Fruit fly (Drosophila melanogaster): ENCODE results near the gene CG8565.
A peak's percentile ranks its signal among the peaks of the same experiment; 100 is the strongest.

CG8565 gene

DNA sequence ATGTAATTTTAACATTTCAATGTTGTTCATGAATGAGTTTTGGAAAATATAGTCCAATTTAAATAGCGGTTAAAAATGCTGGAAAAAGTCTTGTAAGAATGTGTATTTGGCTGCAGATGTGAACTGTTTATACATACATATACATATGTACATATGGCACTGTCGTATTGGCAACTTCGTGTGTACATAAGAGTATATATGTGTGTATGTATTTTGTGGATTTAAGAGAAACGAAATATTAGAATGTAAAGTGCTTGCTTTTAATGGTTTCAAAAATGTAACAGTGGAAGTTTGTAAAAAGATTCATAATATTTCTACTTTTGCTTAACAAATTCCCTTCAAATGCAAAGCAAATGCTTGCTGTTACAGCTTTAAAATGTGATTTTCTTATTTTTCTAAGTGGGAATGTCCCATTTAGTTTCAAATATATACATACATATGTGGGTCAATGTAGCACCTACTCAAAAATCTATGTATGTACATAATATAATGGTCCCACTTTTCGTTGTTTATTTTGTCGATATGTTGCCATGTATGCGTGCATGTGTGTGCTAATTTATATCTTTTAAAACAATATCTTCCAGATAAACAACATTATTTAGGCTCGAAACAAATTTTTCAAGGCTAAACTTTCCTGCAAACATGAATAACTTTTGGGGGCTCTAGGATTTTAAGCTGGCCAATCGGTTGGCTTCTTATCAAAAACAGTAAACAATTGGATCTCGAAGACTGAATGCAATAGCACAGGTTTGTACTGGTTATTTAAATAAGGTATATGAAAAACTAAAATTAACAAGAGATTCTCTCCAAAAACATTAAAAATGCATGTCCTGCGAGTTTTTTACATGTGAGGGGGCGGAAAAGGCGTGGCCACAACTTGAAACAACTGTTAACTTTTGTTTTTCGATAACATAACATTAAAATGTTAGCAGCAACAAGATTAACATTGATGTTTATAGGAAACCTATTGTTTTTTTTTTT lies 33.4 kb downstream of the CG8565 start (continued):
- no peak for TF ChIP-seq pan (optimal IDR thresholded peaks at IDR 0.05)
- peak in 1 of 2 experiments; percentile 23 for TF ChIP-seq pan (GFP tag; optimal IDR thresholded peaks at IDR 0.05 in 1 of 2, IDR thresholded peaks at IDR 0.05 in 1 of 2)
- TF ChIP-seq Dip2 (GFP tag; IDR thresholded peaks at IDR 0.05) = no peak
- TF ChIP-seq CG17829 (tag; optimal IDR thresholded peaks at IDR 0.05) = no peak
- TF ChIP-seq Sry-δ (GFP tag; optimal IDR thresholded peaks at IDR 0.05) = peak; percentile 25
- peak; percentile 82; the same call in 2 of the 3 replicates for TF ChIP-seq so (GFP tag; IDR thresholded peaks at IDR 0.05)
- TF ChIP-seq Hmr (GFP tag; optimal IDR thresholded peaks at IDR 0.05) = no peak
- TF ChIP-seq bowl (GFP tag; IDR thresholded peaks at IDR 0.05) = no peak
- no peak for TF ChIP-seq CG11723 (GFP tag; optimal IDR thresholded peaks at IDR 0.05)
- TF ChIP-seq Optix (GFP tag; IDR thresholded peaks at IDR 0.05) = no peak
- no peak for TF ChIP-seq ara (GFP tag; IDR thresholded peaks at IDR 0.05)
- no peak for TF ChIP-seq cas (GFP tag; IDR thresholded peaks at IDR 0.05)
- TF ChIP-seq CG3065 (GFP tag; optimal IDR thresholded peaks at IDR 0.05) = no peak
- no peak for TF ChIP-seq phol (tag; optimal IDR thresholded peaks at IDR 0.05)
- no peak for TF ChIP-seq CG8388 (GFP tag; optimal IDR thresholded peaks at IDR 0.05)
- TF ChIP-seq sug (tag; optimal IDR thresholded peaks at IDR 0.05) = no peak
- no peak for TF ChIP-seq CG10274 (GFP tag; optimal IDR thresholded peaks at IDR 0.05)
- no peak for TF ChIP-seq pros (GFP tag; optimal IDR thresholded peaks at IDR 0.05)
- TF ChIP-seq CHES-1-like (GFP tag; optimal IDR thresholded peaks at IDR 0.05) = peak; percentile 43
- TF ChIP-seq Neu2 (GFP tag; optimal IDR thresholded peaks at IDR 0.05; ENCODE audit: borderline replicate concordance) = no peak
- no peak for TF ChIP-seq zfh1 (GFP tag; IDR thresholded peaks at IDR 0.05)
- TF ChIP-seq zen2 (GFP tag; IDR thresholded peaks at IDR 0.05; ENCODE audit: partially characterized antibody) = no peak
- TF ChIP-seq fd3F (GFP tag; optimal IDR thresholded peaks at IDR 0.05) = peak; percentile 65
- TF ChIP-seq CG11695 (GFP tag; IDR thresholded peaks at IDR 0.05) = peak; percentile 61; the same call in 1 of the 3 replicates
- no peak for TF ChIP-seq lab (GFP tag; optimal IDR thresholded peaks at IDR 0.05)
- TF ChIP-seq CG15601 (tag; optimal IDR thresholded peaks at IDR 0.05) = no peak
- no peak for TF ChIP-seq danr (GFP tag; IDR thresholded peaks at IDR 0.05)
- no peak for TF ChIP-seq ind (GFP tag; optimal IDR thresholded peaks at IDR 0.05)
- no peak for TF ChIP-seq pnt (GFP tag; optimal IDR thresholded peaks at IDR 0.05)
- TF ChIP-seq CG8924 (tag; optimal IDR thresholded peaks at IDR 0.05) = peak; percentile 6
- TF ChIP-seq Antp (GFP tag; optimal IDR thresholded peaks at IDR 0.05) = no peak
- no peak for TF ChIP-seq Trl (optimal IDR thresholded peaks at IDR 0.05)
- TF ChIP-seq Trl (GFP tag; optimal IDR thresholded peaks at IDR 0.05) = peak; percentile 50
- peak; percentile 90 for TF ChIP-seq wek (GFP tag; optimal IDR thresholded peaks at IDR 0.05)
- peak; percentile 69 for TF ChIP-seq CG17385 (GFP tag; optimal IDR thresholded peaks at IDR 0.05)
- no peak for TF ChIP-seq tin (GFP tag; optimal IDR thresholded peaks at IDR 0.05)
- TF ChIP-seq Ptx1 (GFP tag; IDR thresholded peaks at IDR 0.05) = no peak
- TF ChIP-seq CG11093 (GFP tag; IDR thresholded peaks at IDR 0.05) = no peak
- peak; percentile 85 for TF ChIP-seq CG6854 (GFP tag; optimal IDR thresholded peaks at IDR 0.05)
- no peak for TF ChIP-seq CG4424 (GFP tag; optimal IDR thresholded peaks at IDR 0.05)
- no peak for TF ChIP-seq sens-2 (GFP tag; IDR thresholded peaks at IDR 0.05)
- peak; percentile 11 for TF ChIP-seq Xbp1 (GFP tag; optimal IDR thresholded peaks at IDR 0.05)
- peak; percentile 31; the same call in 1 of the 2 replicates for TF ChIP-seq wdn (GFP tag; IDR thresholded peaks at IDR 0.05)
- TF ChIP-seq croc (GFP tag; conservative IDR thresholded peaks at IDR 0.05) = no peak
- no peak for TF ChIP-seq vfl (GFP tag; optimal IDR thresholded peaks at IDR 0.05)
- no peak for TF ChIP-seq gt (GFP tag; IDR thresholded peaks at IDR 0.05)
- TF ChIP-seq MESR4 (GFP tag; optimal IDR thresholded peaks at IDR 0.05) = no peak
- no peak for TF ChIP-seq NfI (GFP tag; optimal IDR thresholded peaks at IDR 0.05)
- TF ChIP-seq crc (GFP tag; optimal IDR thresholded peaks at IDR 0.05) = no peak
- TF ChIP-seq CG7372 (GFP tag; IDR thresholded peaks at IDR 0.05) = no peak

Measured in whole organism, embryonic.